Worm (Caenorhabditis elegans): ENCODE results near the gene sre-33.

DNA sequence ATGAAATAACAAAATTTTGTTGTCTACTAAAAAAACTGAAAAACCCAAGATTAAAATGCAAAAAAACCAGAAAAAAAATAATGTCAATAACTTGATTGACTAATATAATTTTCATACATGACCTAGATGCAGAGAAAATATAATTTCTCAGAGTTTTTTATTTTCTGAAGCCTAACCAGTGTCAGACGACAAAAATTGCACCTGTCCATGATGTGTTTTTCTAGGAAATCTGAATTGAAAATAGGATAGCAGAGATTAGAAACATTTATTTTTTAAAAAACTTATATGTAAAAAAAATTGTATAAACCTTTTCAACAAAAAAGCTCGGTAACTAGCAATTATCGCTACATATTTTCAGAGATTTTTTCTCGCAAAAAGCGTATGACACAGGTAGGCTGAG lies 35.1 kb upstream of the sre-33 start:
- TF ChIP-seq snpc-4 (tag; optimal IDR thresholded peaks at IDR 0.05) (no peak), pha-4 (tag; optimal IDR thresholded peaks at IDR 0.05) (no peak), pqm-1 (tag; optimal IDR thresholded peaks at IDR 0.05) (no peak), nhr-77 (tag; optimal IDR thresholded peaks at IDR 0.05) (no peak), ztf-4 (tag; optimal IDR thresholded peaks at IDR 0.05) (no peak), lin-15B (tag; optimal IDR thresholded peaks at IDR 0.05) (no peak), hmg-11 (tag; optimal IDR thresholded peaks at IDR 0.05) (no peak), nhr-76 (tag; optimal IDR thresholded peaks at IDR 0.05) (no peak), unc-62 (GFP tag; optimal IDR thresholded peaks at IDR 0.05) (no peak), nfya-1 (tag; optimal IDR thresholded peaks at IDR 0.05; ENCODE audit: insufficient read depth) (no peak), ztf-11 (tag; optimal IDR thresholded peaks at IDR 0.05) (no peak), lin-39 (tag; optimal IDR thresholded peaks at IDR 0.05) (no peak)
